Fruit fly (Drosophila melanogaster) whole organism, embryonic: Measurements from ENCODE around the gene uncNacbeta.

Source experiments
- BEAF-32 ChIP-seq: fragments of 200-800 bp; sonication (Bioruptor generic); optimal IDR thresholded peaks from 3 replicates; lab custom pipeline; 2017; ENCODE audit warnings: missing biosample characterization, missing genetic modification characterization, mild to moderate bottlenecking, moderate library complexity, missing genetic modification reagents
- Blimp-1 ChIP-seq: fragments of 200-800 bp; sonication (Bioruptor generic); optimal IDR thresholded peaks from 3 replicates; lab custom pipeline; 2018; ENCODE audit warnings: missing biosample characterization, missing genetic modification characterization, mild to moderate bottlenecking, moderate library complexity, missing genetic modification reagents
- CG10274 ChIP-seq: fragments of 200-800 bp; sonication (Bioruptor generic); optimal IDR thresholded peaks from 3 replicates; lab custom pipeline; 2017; ENCODE audit warnings: missing biosample characterization, mild to moderate bottlenecking, missing genetic modification characterization
- CG10321 ChIP-seq: fragments of 200-800 bp; sonication (Bioruptor generic); IDR thresholded peaks from 2 replicates; pipeline ENCODE4 v1.3.6; 2022; ENCODE audit warnings: missing biosample characterization, missing genetic modification characterization
- CG10959 ChIP-seq: fragments of 200-800 bp; sonication (Bioruptor generic); IDR thresholded peaks from 2 replicates; pipeline ENCODE4 v1.3.6; 2022; ENCODE audit warnings: missing biosample characterization, missing genetic modification characterization
- CG11093 ChIP-seq: fragments of 200-800 bp; sonication (Bioruptor generic); IDR thresholded peaks from 3 replicates; pipeline ENCODE4 v1.3.6; 2022; ENCODE audit warnings: missing biosample characterization, missing genetic modification characterization
- CG11504 ChIP-seq: fragments of 200-800 bp; sonication (Bioruptor generic); optimal IDR thresholded peaks from 3 replicates; lab custom pipeline; 2019; ENCODE audit warnings: missing biosample characterization, mild to moderate bottlenecking, missing genetic modification characterization, moderate library complexity
- CG12104 ChIP-seq: fragments of 200-800 bp; sonication (Bioruptor generic); optimal IDR thresholded peaks from 3 replicates; lab custom pipeline; 2016; ENCODE audit warnings: missing biosample characterization, missing genetic modification characterization
- CG13624 ChIP-seq: fragments of 200-800 bp; sonication (Bioruptor generic); optimal IDR thresholded peaks from 2 replicates; lab custom pipeline; 2016; ENCODE audit warnings: missing biosample characterization, missing genetic modification characterization
- CG13894 ChIP-seq: fragments of 200-800 bp; sonication (Bioruptor generic); optimal IDR thresholded peaks from 3 replicates; lab custom pipeline; 2018; ENCODE audit warnings: missing biosample characterization, mild to moderate bottlenecking, missing genetic modification characterization, moderate library complexity
- CG14667 ChIP-seq: fragments of 200-800 bp; sonication (Bioruptor generic); IDR thresholded peaks from 2 replicates; pipeline ENCODE4 v1.3.6; 2022; ENCODE audit warnings: missing biosample characterization, missing genetic modification characterization
- CG1832 ChIP-seq: fragments of 200-800 bp; sonication (Bioruptor generic); optimal IDR thresholded peaks from 2 replicates; lab custom pipeline; 2017; ENCODE audit warnings: missing biosample characterization, mild to moderate bottlenecking, missing genetic modification characterization, inconsistent platforms
- CG18476 ChIP-seq: fragments of 200-800 bp; sonication (Bioruptor generic); optimal IDR thresholded peaks from 2 replicates; lab custom pipeline; 2016; ENCODE audit warnings: missing biosample characterization, mild to moderate bottlenecking, missing genetic modification characterization
- CG18599 ChIP-seq: fragments of 200-800 bp; sonication (Bioruptor generic); optimal IDR thresholded peaks from 3 replicates; lab custom pipeline; 2017; ENCODE audit warnings: missing biosample characterization, missing genetic modification characterization, mild to moderate bottlenecking, moderate library complexity, missing genetic modification reagents
- CG2875 ChIP-seq: fragments of 200-800 bp; sonication (Bioruptor generic); optimal IDR thresholded peaks from 2 replicates; lab custom pipeline; 2017; ENCODE audit warnings: missing biosample characterization, mild to moderate bottlenecking, missing genetic modification characterization, missing genetic modification reagents
- CG30431 ChIP-seq: fragments of 200-800 bp; sonication (Bioruptor generic); optimal IDR thresholded peaks from 2 replicates; lab custom pipeline; 2017; ENCODE audit warnings: missing biosample characterization, missing genetic modification characterization
- CG32767 ChIP-seq: fragments of 200-800 bp; sonication (Bioruptor generic); IDR thresholded peaks from 2 replicates; pipeline ENCODE4 v1.3.6; 2022; ENCODE audit warnings: missing biosample characterization, missing genetic modification characterization
- CG32772 ChIP-seq: fragments of 200-800 bp; sonication (Bioruptor generic); IDR thresholded peaks from 2 replicates; pipeline ENCODE4 v1.3.6; 2022; ENCODE audit warnings: missing biosample characterization, missing genetic modification characterization
- CG3995 ChIP-seq: fragments of 200-800 bp; sonication (Bioruptor generic); optimal IDR thresholded peaks from 3 replicates; lab custom pipeline; 2016; ENCODE audit warnings: missing biosample characterization, missing genetic modification characterization
- CG6683 ChIP-seq: fragments of 200-800 bp; sonication (Bioruptor generic); optimal IDR thresholded peaks from 2 replicates; lab custom pipeline; 2017; ENCODE audit warnings: missing biosample characterization, mild to moderate bottlenecking, missing genetic modification characterization, missing genetic modification reagents
- CG7928 ChIP-seq: fragments of 200-800 bp; sonication (Bioruptor generic); optimal IDR thresholded peaks from 2 replicates; lab custom pipeline; 2017; ENCODE audit warnings: missing biosample characterization, mild to moderate bottlenecking, missing genetic modification characterization
- CG9876 ChIP-seq: fragments of 200-800 bp; sonication (Bioruptor generic); optimal IDR thresholded peaks from 2 replicates; lab custom pipeline; 2016; ENCODE audit warnings: missing biosample characterization, missing genetic modification characterization
- CTCF ChIP-seq: fragments of 200-800 bp; sonication (Bioruptor generic); optimal IDR thresholded peaks from 2 replicates; lab custom pipeline; 2017; ENCODE audit warnings: missing biosample characterization, mild to moderate bottlenecking, missing genetic modification characterization, moderate library complexity
- Dip2 ChIP-seq: fragments of 200-800 bp; sonication (Bioruptor generic); IDR thresholded peaks from 2 replicates; pipeline ENCODE4 v1.3.6; 2022; ENCODE audit warnings: missing biosample characterization, missing genetic modification characterization
- E2f1 ChIP-seq: fragments of 200-800 bp; sonication (Bioruptor generic); IDR thresholded peaks from 2 replicates; pipeline ENCODE4 v1.3.6; 2022; ENCODE audit warnings: missing biosample characterization, missing genetic modification characterization
- Ets65A ChIP-seq: fragments of 200-800 bp; sonication (Bioruptor generic); peaks from one replicate; lab custom pipeline; 2016; ENCODE audit warnings: missing biosample characterization, missing genetic modification characterization
- HLH3B ChIP-seq: fragments of 200-800 bp; sonication (Bioruptor generic); IDR thresholded peaks from 2 replicates; pipeline ENCODE4 v1.3.6; 2022; ENCODE audit warnings: missing biosample characterization, missing genetic modification characterization
- Hey ChIP-seq: fragments of 200-800 bp; sonication (Bioruptor generic); optimal IDR thresholded peaks from 3 replicates; lab custom pipeline; 2018; ENCODE audit warnings: missing biosample characterization, mild to moderate bottlenecking, missing genetic modification characterization
- Hr78 ChIP-seq, 2 experiments: fragments of 200-800 bp in 1 of 2; fragments of >200 bp in 1 of 2; sonication (Bioruptor generic) in 1 of 2; optimal IDR thresholded peaks; 2 replicates each; lab custom pipeline; 2017 to 2019; ENCODE audit warnings: missing biosample characterization in 2 of 2, missing genetic modification characterization in 2 of 2, mild to moderate bottlenecking in 1 of 2, moderate library complexity in 1 of 2
- Hsf ChIP-seq: fragments of 200-800 bp; sonication (Bioruptor generic); optimal IDR thresholded peaks from 3 replicates; lab custom pipeline; 2016; ENCODE audit warnings: missing biosample characterization, missing genetic modification characterization
- Kr ChIP-seq: fragments of 200-800 bp; sonication (Bioruptor generic); optimal IDR thresholded peaks from 2 replicates; lab custom pipeline; 2017; ENCODE audit warnings: missing biosample characterization, mild to moderate bottlenecking, missing genetic modification characterization
- Lim3 ChIP-seq: fragments of 200-800 bp; sonication (Bioruptor generic); IDR thresholded peaks from 2 replicates; pipeline ENCODE4 v1.3.6; 2022; ENCODE audit warnings: missing biosample characterization, missing genetic modification characterization
- NC2α ChIP-seq: fragments of 200-800 bp; sonication (Bioruptor generic); optimal IDR thresholded peaks from 2 replicates; lab custom pipeline; 2016; ENCODE audit warnings: missing biosample characterization, missing genetic modification characterization
- Optix ChIP-seq: fragments of 200-800 bp; sonication (Bioruptor generic); IDR thresholded peaks from 3 replicates; pipeline ENCODE4 v1.3.6; 2022; ENCODE audit warnings: missing biosample characterization, missing genetic modification characterization
- chn ChIP-seq: fragments of 200-800 bp; sonication (Bioruptor generic); optimal IDR thresholded peaks from 2 replicates; lab custom pipeline; 2016; ENCODE audit warnings: missing biosample characterization, missing genetic modification characterization
- dimm ChIP-seq: fragments of 200-800 bp; sonication (Bioruptor generic); IDR thresholded peaks from 2 replicates; pipeline ENCODE4 v1.3.6; 2022; ENCODE audit warnings: missing biosample characterization, missing genetic modification characterization
- grn ChIP-seq: fragments of 200-800 bp; sonication (Bioruptor generic); optimal IDR thresholded peaks from 3 replicates; lab custom pipeline; 2017; ENCODE audit warnings: missing biosample characterization, missing genetic modification characterization
- gsb-n ChIP-seq: fragments of 200-800 bp; sonication (Bioruptor generic); optimal IDR thresholded peaks from 3 replicates; lab custom pipeline; 2018; ENCODE audit warnings: missing biosample characterization, mild to moderate bottlenecking, missing genetic modification characterization
- hbn ChIP-seq: fragments of 200-800 bp; sonication (Bioruptor generic); IDR thresholded peaks from 2 replicates; pipeline ENCODE4 v1.3.6; 2022; ENCODE audit warnings: missing biosample characterization, missing genetic modification characterization; ENCODE audit not compliant: partially characterized antibody
- jumu ChIP-seq: fragments of 200-800 bp; sonication (Bioruptor generic); optimal IDR thresholded peaks from 3 replicates; lab custom pipeline; 2016; ENCODE audit warnings: missing biosample characterization, missing genetic modification characterization
- luna ChIP-seq: fragments of 200-800 bp; sonication (Bioruptor generic); optimal IDR thresholded peaks from 2 replicates; lab custom pipeline; 2016; ENCODE audit warnings: missing biosample characterization, missing genetic modification characterization
- mirr ChIP-seq: fragments of 200-800 bp; sonication (Bioruptor generic); optimal IDR thresholded peaks from 3 replicates; lab custom pipeline; 2018; ENCODE audit warnings: missing biosample characterization, mild to moderate bottlenecking, missing genetic modification characterization
- odd ChIP-seq: fragments of 200-800 bp; sonication (Bioruptor generic); optimal IDR thresholded peaks from 2 replicates; lab custom pipeline; 2017; ENCODE audit warnings: missing biosample characterization, mild to moderate bottlenecking, missing genetic modification characterization
- p53 ChIP-seq: fragments of 200-800 bp; sonication (Bioruptor generic); optimal IDR thresholded peaks from 2 replicates; lab custom pipeline; 2016; ENCODE audit warnings: missing biosample characterization, missing genetic modification characterization
- pho ChIP-seq: fragments of 200-800 bp; sonication (Bioruptor generic); optimal IDR thresholded peaks from 2 replicates; lab custom pipeline; 2016; ENCODE audit warnings: missing biosample characterization, missing genetic modification characterization
- sens-2 ChIP-seq: fragments of 200-800 bp; sonication (Bioruptor generic); IDR thresholded peaks from 2 replicates; pipeline ENCODE4 v1.3.6; 2022; ENCODE audit warnings: missing biosample characterization, missing genetic modification characterization
- shn ChIP-seq: fragments of 200-800 bp; sonication (Bioruptor generic); optimal IDR thresholded peaks from 3 replicates; lab custom pipeline; 2016; ENCODE audit warnings: missing biosample characterization, missing genetic modification characterization
- so ChIP-seq: fragments of 200-800 bp; sonication (Bioruptor generic); IDR thresholded peaks from 3 replicates; pipeline ENCODE4 v1.3.6; 2022; ENCODE audit warnings: missing biosample characterization, missing genetic modification characterization
- stwl ChIP-seq: fragments of 200-800 bp; sonication (Bioruptor generic); optimal IDR thresholded peaks from 3 replicates; lab custom pipeline; 2018; ENCODE audit warnings: missing biosample characterization, mild to moderate bottlenecking, missing genetic modification characterization, moderate library complexity
- tna ChIP-seq: fragments of 200-800 bp; sonication (Bioruptor generic); IDR thresholded peaks from 2 replicates; pipeline ENCODE4 v1.3.6; 2022; ENCODE audit warnings: missing biosample characterization, missing genetic modification characterization; ENCODE audit not compliant: partially characterized antibody
- toy ChIP-seq: fragments of 200-800 bp; sonication (Bioruptor generic); IDR thresholded peaks from 2 replicates; pipeline ENCODE4 v1.3.6; 2022; ENCODE audit warnings: missing biosample characterization, missing genetic modification characterization
- ttk ChIP-seq: fragments of 200-800 bp; sonication (Bioruptor generic); IDR thresholded peaks from 2 replicates; pipeline ENCODE4 v2.1.2; 2022; ENCODE audit warnings: missing biosample characterization, missing genetic modification characterization
- unpg ChIP-seq: fragments of 200-800 bp; sonication (Bioruptor generic); optimal IDR thresholded peaks from 3 replicates; lab custom pipeline; 2018; ENCODE audit warnings: missing biosample characterization, mild to moderate bottlenecking, missing genetic modification characterization, moderate library complexity

uncNacbeta gene

dm6 chr2L:530245-530644 is 33.4 kb downstream of the uncNacbeta start (continued):
- TF ChIP-seq toy (no peak), CTCF (GFP tag; lab: Kevin White, UChicago) (no peak), stwl (tag; lab: Kevin White, UChicago) (no peak), Hey (tag; lab: Kevin White, UChicago) (no peak), CG18476 (GFP tag; lab: Kevin White, UChicago) (no peak), CG13894 (no peak), CG11093 (0 out of 3 replicates have a peak, but pooled peaks have one; percentile 24), jumu (GFP tag; lab: Kevin White, UChicago) (no peak), CG12104 (no peak), tna (no peak), chn (no peak), gsb-n (tag; lab: Kevin White, UChicago) (no peak), CG13624 (GFP tag; lab: Kevin White, UChicago) (no peak), Ets65A (GFP tag; lab: Kevin White, UChicago) (peak; percentile 74), CG14667 (no peak), sens-2 (GFP tag; lab: Robert Waterston, UW) (no peak), CG32772 (0 out of 2 replicates have a peak, but pooled peaks have one; percentile 8), CG2875 (GFP tag; lab: Kevin White, UChicago) (no peak), Blimp-1 (GFP tag; lab: Kevin White, UChicago) (no peak), CG1832 (no peak), Dip2 (GFP tag; lab: Robert Waterston, UW) (no peak), CG7928 (GFP tag; lab: Kevin White, UChicago) (no peak), CG32767 (GFP tag; lab: Robert Waterston, UW) (no peak), shn (GFP tag; lab: Kevin White, UChicago) (no peak), odd (GFP tag; lab: Kevin White, UChicago) (no peak), CG9876 (GFP tag; lab: Kevin White, UChicago) (peak; percentile 18), CG3995 (GFP tag; lab: Kevin White, UChicago) (no peak), E2f1 (GFP tag; lab: Robert Waterston, UW) (no peak), Lim3 (GFP tag; lab: Robert Waterston, UW) (no peak), ttk (GFP tag; lab: Robert Waterston, UW) (no peak), dimm (GFP tag; lab: Robert Waterston, UW) (no peak), CG6683 (GFP tag; lab: Kevin White, UChicago) (no peak), mirr (no peak), Optix (GFP tag; lab: Robert Waterston, UW) (0 out of 3 replicates have a peak, but pooled peaks have one; percentile 16), hbn (GFP tag; lab: Robert Waterston, UW) (no peak), luna (GFP tag; lab: Kevin White, UChicago) (no peak), Hr78 (GFP tag; optimal IDR thresholded peaks at IDR 0.05; lab: Kevin White, UChicago) (no peak), CG11504 (tag; lab: Kevin White, UChicago) (peak; percentile 36), HLH3B (GFP tag; lab: Robert Waterston, UW) (0 out of 2 replicates have a peak, but pooled peaks have one; percentile 4), CG18599 (GFP tag; lab: Kevin White, UChicago) (peak; percentile 45), unpg (GFP tag; lab: Kevin White, UChicago) (peak; percentile 17), grn (GFP tag; lab: Kevin White, UChicago) (no peak), so (GFP tag; lab: Robert Waterston, UW) (no peak), CG30431 (GFP tag; lab: Kevin White, UChicago) (no peak), BEAF-32 (GFP tag; lab: Kevin White, UChicago) (no peak), Kr (GFP tag; lab: Kevin White, UChicago) (no peak), Hsf (GFP tag; lab: Kevin White, UChicago) (peak; percentile 28), CG10959 (no peak), pho (GFP tag; lab: Kevin White, UChicago) (no peak), CG10274 (GFP tag; lab: Kevin White, UChicago) (no peak), p53 (no peak), CG10321 (no peak), NC2α (GFP tag; lab: Kevin White, UChicago) (no peak)
